Worm (Caenorhabditis elegans) whole organism, L4/young adult: ENCODE results near the gene F55C12.4.

Source experiments
- W03F9.2 ChIP-seq: fragments of 150-350 bp; optimal IDR thresholded peaks from 2 replicates; lab custom pipeline; 2014; ENCODE audit warnings: missing biosample characterization, missing genetic modification characterization
- dao-5 ChIP-seq: sonication (generic microtip); optimal IDR thresholded peaks from 2 replicates; lab custom pipeline; 2016; ENCODE audit warnings: missing genotype, missing genetic modification characterization, moderate library complexity, missing compliant biosample characterization
- him-1 ChIP-seq: sonication (generic microtip); optimal IDR thresholded peaks from 2 replicates; lab custom pipeline; 2016; ENCODE audit warnings: missing genotype, missing genetic modification reagents, missing genetic modification characterization, missing compliant biosample characterization

DNA sequence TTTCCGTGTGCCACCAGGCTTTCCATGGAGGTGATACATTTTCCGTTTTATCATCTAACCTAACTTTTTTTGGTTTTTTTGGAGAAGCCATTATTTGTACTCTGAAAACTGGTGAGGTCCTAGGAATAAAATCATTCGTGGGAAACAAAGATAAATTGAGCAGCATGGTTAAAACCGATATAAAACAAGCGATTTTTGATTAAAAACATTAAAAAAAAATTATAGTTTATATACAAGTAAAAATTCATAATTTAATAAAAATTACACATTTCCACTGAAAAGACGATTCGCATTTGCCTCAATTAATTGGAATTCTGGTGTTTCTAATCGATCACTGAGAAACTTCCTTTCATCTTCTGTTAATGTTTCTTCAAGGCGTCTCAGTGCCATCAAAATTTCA lies 19.8 kb downstream of the F55C12.4 start, which contains the start of gene ZK1248.15:
- TF ChIP-seq him-1 (tag; lab: Kevin White, UChicago) (no peak), dao-5 (no peak), W03F9.2 (tag; lab: Kevin White, UChicago) (no peak)
